Fruit fly (Drosophila melanogaster) whole organism, embryonic: ENCODE measurements around the gene CG10700.

ENCODE experiments used
- CG10267 ChIP-seq: fragments of 200-800 bp; sonication (Bioruptor generic); optimal IDR thresholded peaks from 2 replicates; lab custom pipeline; 2018; ENCODE audit warnings: missing biosample characterization, mild to moderate bottlenecking, missing genetic modification characterization, moderate library complexity
- CG10979 ChIP-seq: fragments of 200-800 bp; sonication (Bioruptor generic); optimal IDR thresholded peaks from 2 replicates; lab custom pipeline; 2018; ENCODE audit warnings: missing biosample characterization, mild to moderate bottlenecking, missing genetic modification characterization, moderate library complexity
- CG13894 ChIP-seq: fragments of 200-800 bp; sonication (Bioruptor generic); optimal IDR thresholded peaks from 3 replicates; lab custom pipeline; 2018; ENCODE audit warnings: missing biosample characterization, mild to moderate bottlenecking, missing genetic modification characterization, moderate library complexity
- CG14441 ChIP-seq: fragments of 200-800 bp; sonication (Bioruptor generic); IDR thresholded peaks from 2 replicates; pipeline ENCODE4 v1.3.6; 2022; ENCODE audit warnings: missing biosample characterization, missing genetic modification characterization
- CG15073 ChIP-seq: fragments of 200-800 bp; sonication (Bioruptor generic); optimal IDR thresholded peaks from 2 replicates; lab custom pipeline; 2016; ENCODE audit warnings: missing biosample characterization, missing genetic modification characterization
- CG15601 ChIP-seq: fragments of 200-800 bp; sonication (Bioruptor generic); optimal IDR thresholded peaks from 3 replicates; lab custom pipeline; 2019; ENCODE audit warnings: missing biosample characterization, mild to moderate bottlenecking, missing genetic modification characterization, moderate library complexity
- CG1647 ChIP-seq: fragments of 200-800 bp; sonication (Bioruptor generic); optimal IDR thresholded peaks from 3 replicates; lab custom pipeline; 2016; ENCODE audit warnings: missing biosample characterization, missing genetic modification characterization
- CG17328 ChIP-seq: fragments of 200-800 bp; sonication (Bioruptor generic); IDR thresholded peaks from 2 replicates; pipeline ENCODE4 v1.3.6; 2022; ENCODE audit warnings: missing biosample characterization, missing genetic modification characterization
- CG2129 ChIP-seq: fragments of 200-800 bp; sonication (Bioruptor generic); IDR thresholded peaks from 2 replicates; pipeline ENCODE4 v1.3.6; 2022; ENCODE audit warnings: missing biosample characterization, missing genetic modification characterization; ENCODE audit not compliant: partially characterized antibody
- CG2875 ChIP-seq: fragments of 200-800 bp; sonication (Bioruptor generic); optimal IDR thresholded peaks from 2 replicates; lab custom pipeline; 2017; ENCODE audit warnings: missing biosample characterization, mild to moderate bottlenecking, missing genetic modification characterization, missing genetic modification reagents
- CG31224 ChIP-seq: fragments of 200-800 bp; sonication (Bioruptor generic); IDR thresholded peaks from 2 replicates; pipeline ENCODE4 v1.3.6; 2022; ENCODE audit warnings: missing biosample characterization, missing genetic modification characterization
- CG31388 ChIP-seq: fragments of 200-800 bp; sonication (Bioruptor generic); optimal IDR thresholded peaks from 2 replicates; lab custom pipeline; 2016; ENCODE audit warnings: missing biosample characterization, missing genetic modification characterization
- CG32532 ChIP-seq: fragments of 200-800 bp; sonication (Bioruptor generic); IDR thresholded peaks from 2 replicates; pipeline ENCODE4 v1.3.6; 2022; ENCODE audit warnings: missing biosample characterization, missing genetic modification characterization
- CG6689 ChIP-seq: fragments of 200-800 bp; sonication (Bioruptor generic); IDR thresholded peaks from 2 replicates; pipeline ENCODE4 v1.3.6; 2022; ENCODE audit warnings: missing biosample characterization, missing genetic modification characterization
- CG7745 ChIP-seq: fragments of 200-800 bp; sonication (Bioruptor generic); optimal IDR thresholded peaks from 2 replicates; lab custom pipeline; 2018; ENCODE audit warnings: missing biosample characterization, mild to moderate bottlenecking, missing genetic modification characterization, moderate library complexity
- CG7839 ChIP-seq: fragments of 200-800 bp; sonication (Bioruptor generic); optimal IDR thresholded peaks from 3 replicates; lab custom pipeline; 2018; ENCODE audit warnings: missing biosample characterization, mild to moderate bottlenecking, missing genetic modification characterization, moderate library complexity
- CG7963 ChIP-seq: fragments of 200-800 bp; sonication (Bioruptor generic); IDR thresholded peaks from 3 replicates; pipeline ENCODE4 v1.3.6; 2022; ENCODE audit warnings: missing biosample characterization, missing genetic modification characterization; ENCODE audit not compliant: partially characterized antibody
- CG8089 ChIP-seq: fragments of 200-800 bp; sonication (Bioruptor generic); optimal IDR thresholded peaks from 3 replicates; lab custom pipeline; 2016; ENCODE audit warnings: missing biosample characterization, missing genetic modification characterization
- CG8281 ChIP-seq: fragments of 200-800 bp; sonication (Bioruptor generic); optimal IDR thresholded peaks from 2 replicates; lab custom pipeline; 2018; ENCODE audit warnings: missing biosample characterization, mild to moderate bottlenecking, missing genetic modification characterization, moderate library complexity
- Dbx ChIP-seq: fragments of 200-800 bp; sonication (Bioruptor generic); IDR thresholded peaks from 3 replicates; pipeline ENCODE4 v1.3.6; 2022; ENCODE audit warnings: missing biosample characterization, missing genetic modification characterization
- Dek ChIP-seq: fragments of 200-800 bp; sonication (Bioruptor generic); optimal IDR thresholded peaks from 3 replicates; lab custom pipeline; 2019; ENCODE audit warnings: missing biosample characterization, mild to moderate bottlenecking, missing genetic modification characterization, moderate library complexity
- Dip3 ChIP-seq: fragments of 200-800 bp; sonication (Bioruptor generic); optimal IDR thresholded peaks from 3 replicates; lab custom pipeline; 2016; ENCODE audit warnings: missing biosample characterization, missing genetic modification characterization
- H2.0 ChIP-seq: fragments of 200-800 bp; sonication (Bioruptor generic); IDR thresholded peaks from 2 replicates; pipeline ENCODE4 v1.3.6; 2022; ENCODE audit warnings: missing biosample characterization, missing genetic modification characterization
- HHEX ChIP-seq: fragments of 200-800 bp; sonication (Bioruptor generic); optimal IDR thresholded peaks from 3 replicates; lab custom pipeline; 2017; ENCODE audit warnings: missing biosample characterization, mild to moderate bottlenecking, missing genetic modification characterization, missing genetic modification reagents
- HLHmδ ChIP-seq: fragments of 200-800 bp; sonication (Bioruptor generic); optimal IDR thresholded peaks from 2 replicates; lab custom pipeline; 2018; ENCODE audit warnings: missing biosample characterization, mild to moderate bottlenecking, missing genetic modification characterization, moderate library complexity
- MBD-R2 ChIP-seq: fragments of 200-800 bp; sonication (Bioruptor generic); IDR thresholded peaks from 2 replicates; pipeline ENCODE4 v1.3.6; 2022; ENCODE audit warnings: missing biosample characterization, missing genetic modification characterization
- al ChIP-seq: fragments of 200-800 bp; sonication (Bioruptor generic); IDR thresholded peaks from 2 replicates; pipeline ENCODE4 v1.3.6; 2022; ENCODE audit warnings: missing biosample characterization, missing genetic modification characterization
- ase ChIP-seq: fragments of 200-800 bp; sonication (Bioruptor generic); IDR thresholded peaks from 3 replicates; pipeline ENCODE4 v1.3.6; 2022; ENCODE audit warnings: missing biosample characterization, missing genetic modification characterization
- bsh ChIP-seq, 2 experiments: fragments of 200-800 bp; sonication (Bioruptor generic); optimal IDR thresholded peaks; 2 replicates each; lab custom pipeline; 2017 to 2018; ENCODE audit warnings: mild to moderate bottlenecking in 2 of 2, missing biosample characterization in 2 of 2, missing genetic modification characterization in 2 of 2, moderate library complexity in 1 of 2
- cg ChIP-seq: fragments of 200-800 bp; sonication (Bioruptor generic); optimal IDR thresholded peaks from 3 replicates; lab custom pipeline; 2019; ENCODE audit warnings: missing biosample characterization, mild to moderate bottlenecking, missing genetic modification characterization, moderate library complexity
- chinmo ChIP-seq: fragments of 200-800 bp; sonication (Bioruptor generic); IDR thresholded peaks from 4 replicates; pipeline ENCODE4 v1.3.6; 2022; ENCODE audit warnings: missing biosample characterization, missing genetic modification characterization; ENCODE audit not compliant: partially characterized antibody
- chm ChIP-seq: fragments of 200-800 bp; sonication (Bioruptor generic); IDR thresholded peaks from 2 replicates; pipeline ENCODE4 v1.3.6; 2022; ENCODE audit warnings: missing biosample characterization, missing genetic modification characterization
- da ChIP-seq: fragments of 200-800 bp; sonication (Bioruptor generic); optimal IDR thresholded peaks from 2 replicates; lab custom pipeline; 2016; ENCODE audit warnings: missing biosample characterization, missing genetic modification characterization
- exex ChIP-seq: fragments of 200-800 bp; sonication (Bioruptor generic); optimal IDR thresholded peaks from 4 replicates; lab custom pipeline; 2018; ENCODE audit warnings: missing biosample characterization, mild to moderate bottlenecking, missing genetic modification characterization, moderate library complexity
- fd96Cb ChIP-seq: fragments of 200-800 bp; sonication (Bioruptor generic); optimal IDR thresholded peaks from 2 replicates; lab custom pipeline; 2018; ENCODE audit warnings: missing biosample characterization, mild to moderate bottlenecking, missing genetic modification characterization, moderate library complexity
- hbn ChIP-seq: fragments of 200-800 bp; sonication (Bioruptor generic); IDR thresholded peaks from 2 replicates; pipeline ENCODE4 v1.3.6; 2022; ENCODE audit warnings: missing biosample characterization, missing genetic modification characterization; ENCODE audit not compliant: partially characterized antibody
- nerfin-1 ChIP-seq: fragments of 200-800 bp; sonication (Bioruptor generic); optimal IDR thresholded peaks from 3 replicates; lab custom pipeline; 2019; ENCODE audit warnings: missing biosample characterization, mild to moderate bottlenecking, missing genetic modification characterization, moderate library complexity
- odd ChIP-seq: fragments of 200-800 bp; sonication (Bioruptor generic); optimal IDR thresholded peaks from 2 replicates; lab custom pipeline; 2017; ENCODE audit warnings: missing biosample characterization, mild to moderate bottlenecking, missing genetic modification characterization
- rib ChIP-seq: fragments of 200-800 bp; sonication (Bioruptor generic); IDR thresholded peaks from 2 replicates; pipeline ENCODE4 v1.3.6; 2022; ENCODE audit warnings: missing biosample characterization, missing genetic modification characterization
- sens ChIP-seq: fragments of 200-800 bp; sonication (Bioruptor generic); peaks from one replicate; lab custom pipeline; 2016; ENCODE audit warnings: missing biosample characterization, missing genetic modification characterization
- seq ChIP-seq: fragments of 200-800 bp; sonication (Bioruptor generic); IDR thresholded peaks from 2 replicates; pipeline ENCODE4 v1.3.6; 2022; ENCODE audit warnings: missing biosample characterization, missing genetic modification characterization
- shn ChIP-seq: fragments of 200-800 bp; sonication (Bioruptor generic); optimal IDR thresholded peaks from 3 replicates; lab custom pipeline; 2016; ENCODE audit warnings: missing biosample characterization, missing genetic modification characterization
- sisA ChIP-seq: fragments of 200-800 bp; sonication (Bioruptor generic); IDR thresholded peaks from 2 replicates; pipeline ENCODE4 v1.3.6; 2022; ENCODE audit warnings: missing biosample characterization, missing genetic modification characterization
- slbo ChIP-seq: fragments of 200-800 bp; sonication (Bioruptor generic); IDR thresholded peaks from 2 replicates; pipeline ENCODE4 v1.3.6; 2022; ENCODE audit warnings: missing biosample characterization, missing genetic modification characterization
- so ChIP-seq: fragments of 200-800 bp; sonication (Bioruptor generic); IDR thresholded peaks from 3 replicates; pipeline ENCODE4 v1.3.6; 2022; ENCODE audit warnings: missing biosample characterization, missing genetic modification characterization
- sr ChIP-seq: fragments of 200-800 bp; sonication (Bioruptor generic); IDR thresholded peaks from 3 replicates; pipeline ENCODE4 v1.3.6; 2022; ENCODE audit warnings: missing biosample characterization, missing genetic modification characterization
- sug ChIP-seq: fragments of 200-800 bp; optimal IDR thresholded peaks from 2 replicates; lab custom pipeline; 2019; ENCODE audit warnings: missing biosample characterization, mild to moderate bottlenecking, missing genetic modification characterization, moderate library complexity
- toy ChIP-seq: fragments of 200-800 bp; sonication (Bioruptor generic); IDR thresholded peaks from 2 replicates; pipeline ENCODE4 v1.3.6; 2022; ENCODE audit warnings: missing biosample characterization, missing genetic modification characterization
- tup ChIP-seq: fragments of 200-800 bp; sonication (Bioruptor generic); optimal IDR thresholded peaks from 2 replicates; lab custom pipeline; 2016; ENCODE audit warnings: missing biosample characterization, mild to moderate bottlenecking, missing genetic modification characterization, moderate library complexity
- twi ChIP-seq: fragments of 200-800 bp; optimal IDR thresholded peaks from 2 replicates; lab custom pipeline; 2019; ENCODE audit warnings: missing biosample characterization, mild to moderate bottlenecking, missing genetic modification characterization, moderate library complexity

CG10700 gene

dm6 chr2L:19051534-19052100, 27.2 kb downstream of the CG10700 start, which contains the start of gene Rpn3 (continued):
- TF ChIP-seq CG15601 (tag; lab: Kevin White, UChicago) = peak; percentile 51
- peak; percentile 53; the same call in 1 of the 2 replicates for TF ChIP-seq seq (GFP tag; lab: Robert Waterston, UW)
- TF ChIP-seq CG10979 (tag; lab: Kevin White, UChicago) = peak; percentile 84
- 0 out of 4 replicates have a peak, but pooled peaks have one; percentile 69 for TF ChIP-seq chinmo (GFP tag; lab: Robert Waterston, UW)
- no peak for TF ChIP-seq odd (GFP tag; lab: Kevin White, UChicago)
- peak; percentile 42 to 90 for TF ChIP-seq bsh (GFP tag; optimal IDR thresholded peaks at IDR 0.05; lab: Kevin White, UChicago)
- peak; percentile 87 for TF ChIP-seq H2.0 (GFP tag; lab: Robert Waterston, UW)
- TF ChIP-seq CG32532 (GFP tag; lab: Robert Waterston, UW) = peak; percentile 88
- TF ChIP-seq shn (GFP tag; lab: Kevin White, UChicago) = peak; percentile 82
- TF ChIP-seq da = peak; percentile 14
- TF ChIP-seq nerfin-1 (tag; lab: Kevin White, UChicago) = peak; percentile 64
- TF ChIP-seq tup = peak; percentile 31
- TF ChIP-seq so (GFP tag; lab: Robert Waterston, UW) = peak; percentile 84
- TF ChIP-seq slbo (GFP tag; lab: Robert Waterston, UW) = peak; percentile 90
- TF ChIP-seq cg (GFP tag; lab: Kevin White, UChicago) = no peak
- TF ChIP-seq ase = peak; percentile 86
- TF ChIP-seq sisA = peak; percentile 84
- TF ChIP-seq CG7963 (GFP tag; lab: Robert Waterston, UW) = no peak
- TF ChIP-seq HHEX = peak; percentile 56
- TF ChIP-seq fd96Cb (tag; lab: Kevin White, UChicago) = peak; percentile 79
- TF ChIP-seq CG8089 (GFP tag; lab: Kevin White, UChicago) = peak; percentile 73
- TF ChIP-seq CG10267 (tag; lab: Kevin White, UChicago) = peak; percentile 92
- TF ChIP-seq CG8281 = no peak
- TF ChIP-seq exex (tag; lab: Kevin White, UChicago) = no peak
- peak; percentile 91 for TF ChIP-seq CG17328 (GFP tag; lab: Robert Waterston, UW)
- 0 out of 2 replicates have a peak, but pooled peaks have one; percentile 23 for TF ChIP-seq toy (GFP tag; lab: Robert Waterston, UW)
- no peak for TF ChIP-seq HLHmδ (GFP tag; lab: Kevin White, UChicago)
- TF ChIP-seq CG15073 = peak; percentile 46
- peak; percentile 76 for TF ChIP-seq al (GFP tag; lab: Robert Waterston, UW)
- peak; percentile 54 for TF ChIP-seq CG1647 (GFP tag; lab: Kevin White, UChicago)
- TF ChIP-seq CG2129 (GFP tag; lab: Robert Waterston, UW) = peak; percentile 28; the same call in 1 of the 2 replicates
- TF ChIP-seq chm (GFP tag; lab: Robert Waterston, UW) = peak; percentile 70
- TF ChIP-seq sug (tag; lab: Kevin White, UChicago) = peak; percentile 66
- TF ChIP-seq CG31388 = peak; percentile 65
- peak; percentile 62 for TF ChIP-seq CG2875 (GFP tag; lab: Kevin White, UChicago)
- peak; percentile 73 for TF ChIP-seq MBD-R2 (GFP tag; lab: Robert Waterston, UW)
- TF ChIP-seq rib = peak; percentile 66; the same call in 1 of the 2 replicates
- peak; percentile 29; the same call in 1 of the 3 replicates for TF ChIP-seq sr (GFP tag; lab: Robert Waterston, UW)
- peak; percentile 88 for TF ChIP-seq Dbx (GFP tag; lab: Robert Waterston, UW)
- peak; percentile 82 for TF ChIP-seq Dip3 (GFP tag; lab: Kevin White, UChicago)
- TF ChIP-seq CG14441 (GFP tag; lab: Robert Waterston, UW) = peak; percentile 86
- TF ChIP-seq CG6689 (GFP tag; lab: Robert Waterston, UW) = peak; percentile 91
- peak; percentile 37 for TF ChIP-seq CG13894
- peak; percentile 97 for TF ChIP-seq sens (GFP tag; lab: Kevin White, UChicago)
- peak; percentile 64 for TF ChIP-seq hbn
- peak; percentile 78 for TF ChIP-seq CG31224 (GFP tag; lab: Robert Waterston, UW)
- peak; percentile 75 for TF ChIP-seq Dek (tag; lab: Kevin White, UChicago)
- peak; percentile 50 for TF ChIP-seq twi (tag; lab: Kevin White, UChicago)
- peak; percentile 82 for TF ChIP-seq CG7839 (tag; lab: Kevin White, UChicago)
- TF ChIP-seq CG7745 (tag; lab: Kevin White, UChicago) = no peak
